Fruit fly (Drosophila melanogaster) whole organism, embryonic: ENCODE data around the gene CG10959.

Experiments used
- Ada2b ChIP-seq: fragments of 200-800 bp; sonication (Bioruptor generic); IDR thresholded peaks from 2 replicates; pipeline ENCODE4 v1.3.6; 2022; ENCODE audit warnings: missing biosample characterization, missing genetic modification characterization
- B-H2 ChIP-seq: fragments of 200-800 bp; sonication (Bioruptor generic); optimal IDR thresholded peaks from 2 replicates; lab custom pipeline; 2018; ENCODE audit warnings: missing biosample characterization, mild to moderate bottlenecking, missing genetic modification characterization
- Blimp-1 ChIP-seq: fragments of 200-800 bp; sonication (Bioruptor generic); optimal IDR thresholded peaks from 3 replicates; lab custom pipeline; 2018; ENCODE audit warnings: missing biosample characterization, missing genetic modification characterization, mild to moderate bottlenecking, moderate library complexity, missing genetic modification reagents
- CG10209 ChIP-seq: fragments of 200-800 bp; sonication (Bioruptor generic); optimal IDR thresholded peaks from 3 replicates; lab custom pipeline; 2017; ENCODE audit warnings: missing biosample characterization, mild to moderate bottlenecking, missing genetic modification characterization, missing genetic modification reagents
- CG10462 ChIP-seq: fragments of 200-800 bp; sonication (Bioruptor generic); optimal IDR thresholded peaks from 2 replicates; lab custom pipeline; 2016; ENCODE audit warnings: missing biosample characterization, missing genetic modification characterization
- CG12299 ChIP-seq: fragments of 200-800 bp; sonication (Bioruptor generic); optimal IDR thresholded peaks from 2 replicates; lab custom pipeline; 2018; ENCODE audit warnings: missing biosample characterization, mild to moderate bottlenecking, missing genetic modification characterization
- CG12769 ChIP-seq: fragments of 200-800 bp; sonication (Bioruptor generic); optimal IDR thresholded peaks from 2 replicates; lab custom pipeline; 2019; ENCODE audit warnings: missing biosample characterization, mild to moderate bottlenecking, missing genetic modification characterization, moderate library complexity
- CG14014 ChIP-seq: fragments of 200-800 bp; sonication (Bioruptor generic); IDR thresholded peaks from 2 replicates; pipeline ENCODE4 v1.3.6; 2022; ENCODE audit warnings: missing biosample characterization, missing genetic modification characterization
- CG14667 ChIP-seq: fragments of 200-800 bp; sonication (Bioruptor generic); IDR thresholded peaks from 2 replicates; pipeline ENCODE4 v1.3.6; 2022; ENCODE audit warnings: missing biosample characterization, missing genetic modification characterization
- CG15601 ChIP-seq: fragments of 200-800 bp; sonication (Bioruptor generic); optimal IDR thresholded peaks from 3 replicates; lab custom pipeline; 2019; ENCODE audit warnings: missing biosample characterization, mild to moderate bottlenecking, missing genetic modification characterization, moderate library complexity
- CG16813 ChIP-seq: fragments of 200-800 bp; sonication (Bioruptor generic); IDR thresholded peaks from 3 replicates; pipeline ENCODE4 v1.3.6; 2022; ENCODE audit warnings: missing biosample characterization, missing genetic modification characterization; ENCODE audit not compliant: partially characterized antibody
- CG17186 ChIP-seq: fragments of 200-800 bp; sonication (Bioruptor generic); optimal IDR thresholded peaks from 3 replicates; lab custom pipeline; 2017; ENCODE audit warnings: missing biosample characterization, missing genetic modification reagents, missing genetic modification characterization
- CG18599 ChIP-seq: fragments of 200-800 bp; sonication (Bioruptor generic); optimal IDR thresholded peaks from 3 replicates; lab custom pipeline; 2017; ENCODE audit warnings: missing biosample characterization, missing genetic modification characterization, mild to moderate bottlenecking, moderate library complexity, missing genetic modification reagents
- CG3281 ChIP-seq: fragments of 200-800 bp; sonication (Bioruptor generic); optimal IDR thresholded peaks from 3 replicates; lab custom pipeline; 2017; ENCODE audit warnings: missing biosample characterization, mild to moderate bottlenecking, missing genetic modification characterization
- CG33213 ChIP-seq: fragments of 200-800 bp; sonication (Bioruptor generic); optimal IDR thresholded peaks from 3 replicates; lab custom pipeline; 2016; ENCODE audit warnings: missing biosample characterization, missing genetic modification characterization
- CG4617 ChIP-seq: fragments of 200-800 bp; sonication (Bioruptor generic); optimal IDR thresholded peaks from 3 replicates; lab custom pipeline; 2016; ENCODE audit warnings: missing biosample characterization, missing genetic modification characterization, borderline replicate concordance
- CG7372 ChIP-seq: fragments of 200-800 bp; sonication (Bioruptor generic); IDR thresholded peaks from 2 replicates; pipeline ENCODE4 v1.3.6; 2022; ENCODE audit warnings: missing biosample characterization, missing genetic modification characterization
- CG7987 ChIP-seq: fragments of 200-800 bp; sonication (Bioruptor generic); optimal IDR thresholded peaks from 2 replicates; lab custom pipeline; 2018; ENCODE audit warnings: missing biosample characterization, mild to moderate bottlenecking, missing genetic modification characterization, moderate library complexity
- CG8281 ChIP-seq: fragments of 200-800 bp; sonication (Bioruptor generic); optimal IDR thresholded peaks from 2 replicates; lab custom pipeline; 2018; ENCODE audit warnings: missing biosample characterization, mild to moderate bottlenecking, missing genetic modification characterization, moderate library complexity
- CG9932 ChIP-seq: fragments of 200-800 bp; sonication (Bioruptor generic); IDR thresholded peaks from 2 replicates; pipeline ENCODE4 v1.3.6; 2022; ENCODE audit warnings: missing biosample characterization, missing genetic modification characterization
- Dek ChIP-seq: fragments of 200-800 bp; sonication (Bioruptor generic); optimal IDR thresholded peaks from 3 replicates; lab custom pipeline; 2019; ENCODE audit warnings: missing biosample characterization, mild to moderate bottlenecking, missing genetic modification characterization, moderate library complexity
- Fer1 ChIP-seq: fragments of 200-800 bp; sonication (Bioruptor generic); optimal IDR thresholded peaks from 2 replicates; lab custom pipeline; 2017; ENCODE audit warnings: missing biosample characterization, mild to moderate bottlenecking, missing genetic modification characterization
- HHEX ChIP-seq: fragments of 200-800 bp; sonication (Bioruptor generic); optimal IDR thresholded peaks from 3 replicates; lab custom pipeline; 2017; ENCODE audit warnings: missing biosample characterization, mild to moderate bottlenecking, missing genetic modification characterization, missing genetic modification reagents
- HLH3B ChIP-seq: fragments of 200-800 bp; sonication (Bioruptor generic); IDR thresholded peaks from 2 replicates; pipeline ENCODE4 v1.3.6; 2022; ENCODE audit warnings: missing biosample characterization, missing genetic modification characterization
- Kr ChIP-seq: fragments of 200-800 bp; sonication (Bioruptor generic); optimal IDR thresholded peaks from 2 replicates; lab custom pipeline; 2017; ENCODE audit warnings: missing biosample characterization, mild to moderate bottlenecking, missing genetic modification characterization
- Lpt ChIP-seq: fragments of >200 bp; optimal IDR thresholded peaks from 2 replicates; lab custom pipeline; 2018; ENCODE audit warnings: missing biosample characterization, missing genetic modification characterization
- Meics ChIP-seq: fragments of 200-800 bp; sonication (Bioruptor generic); optimal IDR thresholded peaks from 2 replicates; lab custom pipeline; 2017; ENCODE audit warnings: missing biosample characterization, mild to moderate bottlenecking, missing genetic modification characterization
- Rx ChIP-seq: fragments of 200-800 bp; sonication (Bioruptor generic); IDR thresholded peaks from 2 replicates; pipeline ENCODE4 v1.3.6; 2022; ENCODE audit warnings: missing biosample characterization, missing genetic modification characterization
- Vsx1 ChIP-seq: fragments of 200-800 bp; sonication (Bioruptor generic); optimal IDR thresholded peaks from 2 replicates; lab custom pipeline; 2017; ENCODE audit warnings: missing biosample characterization, mild to moderate bottlenecking, missing genetic modification characterization, missing genetic modification reagents
- abd-A ChIP-seq: fragments of 200-800 bp; sonication (Bioruptor generic); optimal IDR thresholded peaks from 3 replicates; lab custom pipeline; 2019; ENCODE audit warnings: missing biosample characterization, mild to moderate bottlenecking, missing genetic modification characterization, moderate library complexity
- chinmo ChIP-seq: fragments of 200-800 bp; sonication (Bioruptor generic); IDR thresholded peaks from 4 replicates; pipeline ENCODE4 v1.3.6; 2022; ENCODE audit warnings: missing biosample characterization, missing genetic modification characterization; ENCODE audit not compliant: partially characterized antibody
- chm ChIP-seq: fragments of 200-800 bp; sonication (Bioruptor generic); IDR thresholded peaks from 2 replicates; pipeline ENCODE4 v1.3.6; 2022; ENCODE audit warnings: missing biosample characterization, missing genetic modification characterization
- crol ChIP-seq: fragments of 200-800 bp; sonication (Bioruptor generic); IDR thresholded peaks from 2 replicates; pipeline ENCODE4 v1.3.6; 2022; ENCODE audit warnings: missing biosample characterization, missing genetic modification characterization
- fd3F ChIP-seq: fragments of 200-800 bp; sonication (Bioruptor generic); optimal IDR thresholded peaks from 2 replicates; lab custom pipeline; 2018; ENCODE audit warnings: missing biosample characterization, mild to moderate bottlenecking, missing genetic modification characterization, moderate library complexity
- grn ChIP-seq: fragments of 200-800 bp; sonication (Bioruptor generic); optimal IDR thresholded peaks from 3 replicates; lab custom pipeline; 2017; ENCODE audit warnings: missing biosample characterization, missing genetic modification characterization
- gsb ChIP-seq: fragments of 200-800 bp; sonication (Bioruptor generic); IDR thresholded peaks from 2 replicates; pipeline ENCODE4 v1.3.6; 2022; ENCODE audit warnings: missing biosample characterization, missing genetic modification characterization
- h ChIP-seq: fragments of >200 bp; optimal IDR thresholded peaks from 2 replicates; lab custom pipeline; 2017
- lab ChIP-seq: fragments of 200-800 bp; sonication (Bioruptor generic); optimal IDR thresholded peaks from 3 replicates; lab custom pipeline; 2017; ENCODE audit warnings: missing biosample characterization, missing genetic modification characterization, mild to moderate bottlenecking, moderate library complexity, missing genetic modification reagents
- nau ChIP-seq: fragments of 200-800 bp; sonication (Bioruptor generic); optimal IDR thresholded peaks from 3 replicates; lab custom pipeline; 2017; ENCODE audit warnings: missing biosample characterization, mild to moderate bottlenecking, missing genetic modification characterization, missing genetic modification reagents
- onecut ChIP-seq: fragments of 200-800 bp; sonication (Bioruptor generic); IDR thresholded peaks from 2 replicates; pipeline ENCODE4 v1.3.6; 2022; ENCODE audit warnings: missing biosample characterization, missing genetic modification characterization
- pnt ChIP-seq: fragments of 200-800 bp; sonication (Bioruptor generic); optimal IDR thresholded peaks from 3 replicates; lab custom pipeline; 2016; ENCODE audit warnings: missing biosample characterization, missing genetic modification characterization
- pum ChIP-seq: fragments of 200-800 bp; sonication (Bioruptor generic); optimal IDR thresholded peaks from 2 replicates; lab custom pipeline; 2016; ENCODE audit warnings: missing biosample characterization, missing genetic modification characterization
- pzg ChIP-seq: fragments of 200-800 bp; sonication (Bioruptor generic); optimal IDR thresholded peaks from 3 replicates; lab custom pipeline; 2018; ENCODE audit warnings: missing biosample characterization, mild to moderate bottlenecking, missing genetic modification characterization, moderate library complexity
- sc ChIP-seq, 3 experiments: fragments of >200 bp in 2 of 3; fragments of 200-800 bp in 1 of 3; sonication (Bioruptor generic) in 1 of 3; optimal IDR thresholded peaks; 2 replicates in 2 of 3; 3 replicates in 1 of 3; lab custom pipeline; 2017; ENCODE audit warnings: mild to moderate bottlenecking in 1 of 3, missing biosample characterization in 1 of 3, missing genetic modification characterization in 1 of 3, missing genetic modification reagents in 1 of 3
- sd ChIP-seq: fragments of 200-800 bp; sonication (Bioruptor generic); optimal IDR thresholded peaks from 3 replicates; lab custom pipeline; 2018; ENCODE audit warnings: missing biosample characterization, mild to moderate bottlenecking, missing genetic modification characterization, moderate library complexity
- sens ChIP-seq: fragments of 200-800 bp; sonication (Bioruptor generic); peaks from one replicate; lab custom pipeline; 2016; ENCODE audit warnings: missing biosample characterization, missing genetic modification characterization
- sim ChIP-seq: fragments of 200-800 bp; sonication (Bioruptor generic); IDR thresholded peaks from 2 replicates; pipeline ENCODE4 v1.3.6; 2022; ENCODE audit warnings: missing biosample characterization, missing genetic modification characterization
- sob ChIP-seq: fragments of 200-800 bp; sonication (Bioruptor generic); IDR thresholded peaks from 2 replicates; pipeline ENCODE4 v1.3.6; 2022; ENCODE audit warnings: missing biosample characterization, missing genetic modification characterization
- sug ChIP-seq: fragments of 200-800 bp; optimal IDR thresholded peaks from 2 replicates; lab custom pipeline; 2019; ENCODE audit warnings: missing biosample characterization, mild to moderate bottlenecking, missing genetic modification characterization, moderate library complexity

Gene CG10959

dm6 chrX:8198935-8199580, 50.5 kb downstream of the CG10959 start (continued):
- TF ChIP-seq sob (GFP tag; lab: Robert Waterston, UW) (0 out of 2 replicates have a peak, but pooled peaks have one; percentile 8), Fer1 (GFP tag; lab: Kevin White, UChicago) (peak; percentile 7), CG33213 (no peak), Dek (tag; lab: Kevin White, UChicago) (no peak), Ada2b (no peak), CG12769 (tag; lab: Kevin White, UChicago) (peak; percentile 69), sim (GFP tag; lab: Robert Waterston, UW) (no peak), CG3281 (GFP tag; lab: Kevin White, UChicago) (peak; percentile 7), CG7372 (peak; percentile 61; the same call in 1 of the 2 replicates), lab (GFP tag; lab: Kevin White, UChicago) (peak; percentile 82), CG12299 (tag; lab: Kevin White, UChicago) (peak; percentile 5), Meics (peak; percentile 25), B-H2 (GFP tag; lab: Kevin White, UChicago) (no peak), sd (tag; lab: Kevin White, UChicago) (peak; percentile 90), chm (no peak), fd3F (no peak), sc (optimal IDR thresholded peaks at IDR 0.05; lab: Kevin White, UChicago) (no peak), sc (GFP tag; optimal IDR thresholded peaks at IDR 0.05; lab: Kevin White, UChicago) (no peak), h (no peak), CG4617 (no peak), grn (GFP tag; lab: Kevin White, UChicago) (peak; percentile 65), CG18599 (GFP tag; lab: Kevin White, UChicago) (peak; percentile 64), CG8281 (tag; lab: Kevin White, UChicago) (peak; percentile 52), Kr (GFP tag; lab: Kevin White, UChicago) (no peak), pzg (GFP tag; lab: Kevin White, UChicago) (no peak), CG14667 (GFP tag; lab: Robert Waterston, UW) (no peak), nau (GFP tag; lab: Kevin White, UChicago) (no peak), CG10209 (GFP tag; lab: Kevin White, UChicago) (no peak), CG17186 (GFP tag; lab: Kevin White, UChicago) (no peak), abd-A (no peak), pnt (GFP tag; lab: Kevin White, UChicago) (no peak), Lpt (no peak), CG7987 (GFP tag; lab: Kevin White, UChicago) (peak; percentile 58), CG9932 (no peak), HLH3B (GFP tag; lab: Robert Waterston, UW) (peak; percentile 5; the same call in 1 of the 2 replicates), pum (GFP tag; lab: Kevin White, UChicago) (no peak), HHEX (GFP tag; lab: Kevin White, UChicago) (peak; percentile 12), onecut (GFP tag; lab: Robert Waterston, UW) (no peak), CG15601 (peak; percentile 13), gsb (GFP tag; lab: Robert Waterston, UW) (no peak), Rx (GFP tag; lab: Robert Waterston, UW) (no peak), crol (GFP tag; lab: Robert Waterston, UW) (peak; percentile 90), CG16813 (GFP tag; lab: Robert Waterston, UW) (no peak), chinmo (GFP tag; lab: Robert Waterston, UW) (0 out of 4 replicates have a peak, but pooled peaks have one; percentile 14), CG10462 (GFP tag; lab: Kevin White, UChicago) (no peak), Blimp-1 (GFP tag; lab: Kevin White, UChicago) (peak; percentile 14), CG14014 (GFP tag; lab: Robert Waterston, UW) (no peak; the same call in 1 of the 2 replicates), sens (no peak), sug (tag; lab: Kevin White, UChicago) (peak; percentile 88), Vsx1 (GFP tag; lab: Kevin White, UChicago) (peak; percentile 63)
